Fruit fly (Drosophila melanogaster): ENCODE data around the gene CG43145.

CG43145 gene

DNA sequence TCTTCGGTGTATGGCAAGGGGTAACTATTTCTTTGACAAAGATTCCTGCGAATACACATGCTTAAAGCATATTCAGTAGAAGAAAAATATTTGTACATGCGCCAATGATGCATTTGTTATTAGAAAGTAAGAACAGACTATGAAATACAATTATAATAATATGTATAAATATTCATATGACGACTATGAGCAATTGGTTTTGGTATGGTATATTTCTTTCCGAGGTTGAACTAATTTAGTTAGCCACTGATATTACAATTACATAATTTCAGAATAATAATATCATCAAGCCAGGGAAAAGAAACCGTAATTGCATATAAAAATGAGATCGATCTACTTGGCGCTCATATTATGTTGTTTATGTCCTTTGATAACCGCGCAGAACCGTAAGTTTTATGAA lies at the start of gene CG43145:
TSS of gene CG43145 (plus strand) at position 301 of the 400 bp plus-strand sequence.
- TF ChIP-seq net (GFP tag; optimal IDR thresholded peaks at IDR 0.05) (no peak), CG34406 (GFP tag; optimal IDR thresholded peaks at IDR 0.05) (no peak), CG11762 (GFP tag; optimal IDR thresholded peaks at IDR 0.05; ENCODE audit: insufficient read depth) (no peak), CG9139 (GFP tag; optimal IDR thresholded peaks at IDR 0.05) (no peak), CG6276 (GFP tag; optimal IDR thresholded peaks at IDR 0.05) (no peak), CG7368 (GFP tag; optimal IDR thresholded peaks at IDR 0.05) (no peak), Hr39 (GFP tag; optimal IDR thresholded peaks at IDR 0.05) (no peak), CG31627 (GFP tag; optimal IDR thresholded peaks at IDR 0.05) (no peak), CG8119 (GFP tag; IDR thresholded peaks at IDR 0.05) (no peak), CG16779 (tag; optimal IDR thresholded peaks at IDR 0.05) (no peak)

DNA sequence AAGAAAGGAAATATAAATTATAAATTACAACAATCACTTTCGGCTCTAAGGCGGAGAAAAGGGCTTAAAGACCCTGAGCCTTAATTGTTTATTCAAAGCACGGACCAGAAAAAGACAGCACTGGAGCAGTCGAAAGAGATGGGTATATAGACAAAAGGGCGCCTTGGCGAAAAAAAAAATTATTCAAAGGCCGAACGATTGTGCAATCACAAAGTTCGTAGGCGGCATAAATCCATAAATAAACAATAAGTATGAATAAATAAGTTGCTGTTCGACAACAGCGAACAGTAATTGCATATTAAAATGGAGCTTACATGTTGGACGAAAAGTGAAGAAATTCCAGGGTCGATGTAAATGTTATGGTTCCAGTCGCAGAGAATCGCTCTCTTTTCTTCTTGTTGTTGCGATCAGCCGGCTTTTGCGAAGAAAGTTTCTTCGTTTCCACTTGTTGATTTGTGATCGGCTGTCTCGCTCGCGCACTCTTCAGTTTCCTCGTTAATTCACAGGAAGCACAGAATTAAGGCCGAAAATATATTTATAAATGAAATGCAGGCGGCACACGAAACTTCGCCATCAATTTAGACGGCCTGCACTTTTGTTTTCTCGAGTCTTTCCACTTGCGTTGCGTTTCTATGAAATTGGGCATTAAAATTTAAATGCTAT lies 46.5 kb upstream of the CG43145 start:
- no peak for TF ChIP-seq CG8632 (GFP tag; optimal IDR thresholded peaks at IDR 0.05)
- peak; percentile 47 for TF ChIP-seq svp (GFP tag)
- no peak for TF ChIP-seq Lpt (GFP tag; optimal IDR thresholded peaks at IDR 0.05)
- peak; percentile 16 for TF ChIP-seq vri (GFP tag; optimal IDR thresholded peaks at IDR 0.05)

DNA sequence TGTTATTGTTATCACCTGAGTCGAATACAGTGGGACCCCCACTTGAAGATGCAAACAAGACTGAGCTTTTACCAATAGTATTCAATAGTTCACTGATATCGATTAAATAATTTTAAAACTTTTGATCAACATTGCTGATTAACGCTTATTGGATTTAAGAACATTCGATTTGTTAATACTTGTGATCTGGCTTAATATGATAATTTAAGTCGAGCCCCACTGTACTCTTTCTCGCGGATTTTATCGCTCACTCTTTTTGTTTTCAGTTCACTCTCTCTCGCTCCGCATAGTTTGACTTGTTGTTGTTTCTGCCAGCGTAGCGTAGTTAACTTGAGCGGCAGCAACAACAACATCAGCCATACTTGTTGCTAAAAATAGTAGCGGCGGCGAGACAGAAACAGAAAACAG lies 45.9 kb upstream of the CG43145 start:
- TF ChIP-seq CG1621 (tag; optimal IDR thresholded peaks at IDR 0.05) (peak; percentile 98), fkh (GFP tag; optimal IDR thresholded peaks at IDR 0.05) (peak; percentile 91), CG15336 (GFP tag; IDR thresholded peaks at IDR 0.05) (peak; percentile 100), CG8119 (GFP tag; IDR thresholded peaks at IDR 0.05) (peak; percentile 99), fd85E (GFP tag; optimal IDR thresholded peaks at IDR 0.05) (peak; percentile 97), Sox14 (GFP tag; optimal IDR thresholded peaks at IDR 0.05) (peak; percentile 99), Met (GFP tag; optimal IDR thresholded peaks at IDR 0.05) (peak; percentile 99), pdm3 (GFP tag; optimal IDR thresholded peaks at IDR 0.05) (peak; percentile 99), Hr38 (GFP tag; optimal IDR thresholded peaks at IDR 0.05) (peak; percentile 79), CG6808 (GFP tag; optimal IDR thresholded peaks at IDR 0.05) (peak; percentile 97), OdsH (GFP tag; optimal IDR thresholded peaks at IDR 0.05) (peak; percentile 99), lz (GFP tag; optimal IDR thresholded peaks at IDR 0.05) (peak; percentile 99), spab (GFP tag; optimal IDR thresholded peaks at IDR 0.05) (peak; percentile 98), acj6 (GFP tag; optimal IDR thresholded peaks at IDR 0.05) (peak; percentile 99), CG31627 (GFP tag; optimal IDR thresholded peaks at IDR 0.05) (peak; percentile 99), dac (GFP tag; optimal IDR thresholded peaks at IDR 0.05) (peak; percentile 96), Sox15 (GFP tag; optimal IDR thresholded peaks at IDR 0.05) (peak; percentile 98), CG10631 (GFP tag; optimal IDR thresholded peaks at IDR 0.05) (peak; percentile 98), net (GFP tag; optimal IDR thresholded peaks at IDR 0.05) (peak; percentile 99), CG10669 (GFP tag; optimal IDR thresholded peaks at IDR 0.05) (peak; percentile 99), Eip93F (GFP tag; optimal IDR thresholded peaks at IDR 0.05) (peak; percentile 98), Hr39 (GFP tag; optimal IDR thresholded peaks at IDR 0.05) (peak; percentile 99), CG8319 (GFP tag; optimal IDR thresholded peaks at IDR 0.05) (peak; percentile 98), fd59A (GFP tag; optimal IDR thresholded peaks at IDR 0.05) (peak; percentile 97), CG34406 (GFP tag; optimal IDR thresholded peaks at IDR 0.05) (peak; percentile 99), CG4318 (GFP tag; optimal IDR thresholded peaks at IDR 0.05) (peak; percentile 97), achi (GFP tag; optimal IDR thresholded peaks at IDR 0.05) (peak; percentile 98), CG6854 (GFP tag; optimal IDR thresholded peaks at IDR 0.05) (peak; percentile 99), Ets21C (GFP tag; optimal IDR thresholded peaks at IDR 0.05) (peak; percentile 98), CG6792 (GFP tag; optimal IDR thresholded peaks at IDR 0.05) (peak; percentile 99), CG11294 (GFP tag; IDR thresholded peaks at IDR 0.05) (peak; percentile 97), esn (GFP tag; optimal IDR thresholded peaks at IDR 0.05) (peak; percentile 99), svp (GFP tag) (peak; percentile 100), Lpt (GFP tag; optimal IDR thresholded peaks at IDR 0.05) (peak; percentile 98), CG3032 (tag; optimal IDR thresholded peaks at IDR 0.05) (peak; percentile 98), Blimp-1 (GFP tag; optimal IDR thresholded peaks at IDR 0.05) (peak; percentile 94), CG3919 (GFP tag; optimal IDR thresholded peaks at IDR 0.05) (peak; percentile 99), Sox102F (GFP tag; optimal IDR thresholded peaks at IDR 0.05) (peak; percentile 99), CG9139 (GFP tag; optimal IDR thresholded peaks at IDR 0.05) (peak; percentile 98), eg (GFP tag; IDR thresholded peaks at IDR 0.05) (peak; percentile 99)
